Worm (Caenorhabditis elegans) whole organism, L4/young adult: Measurements from ENCODE around the gene syx-3.

ENCODE experiments used
- W03F9.2 ChIP-seq: fragments of 150-350 bp; optimal IDR thresholded peaks from 2 replicates; lab custom pipeline; 2014; ENCODE audit warnings: missing biosample characterization, missing genetic modification characterization
- dao-5 ChIP-seq: sonication (generic microtip); optimal IDR thresholded peaks from 2 replicates; lab custom pipeline; 2016; ENCODE audit warnings: missing genotype, missing genetic modification characterization, moderate library complexity, missing compliant biosample characterization
- him-1 ChIP-seq: sonication (generic microtip); optimal IDR thresholded peaks from 2 replicates; lab custom pipeline; 2016; ENCODE audit warnings: missing genotype, missing genetic modification reagents, missing genetic modification characterization, missing compliant biosample characterization

syx-3 gene

DNA sequence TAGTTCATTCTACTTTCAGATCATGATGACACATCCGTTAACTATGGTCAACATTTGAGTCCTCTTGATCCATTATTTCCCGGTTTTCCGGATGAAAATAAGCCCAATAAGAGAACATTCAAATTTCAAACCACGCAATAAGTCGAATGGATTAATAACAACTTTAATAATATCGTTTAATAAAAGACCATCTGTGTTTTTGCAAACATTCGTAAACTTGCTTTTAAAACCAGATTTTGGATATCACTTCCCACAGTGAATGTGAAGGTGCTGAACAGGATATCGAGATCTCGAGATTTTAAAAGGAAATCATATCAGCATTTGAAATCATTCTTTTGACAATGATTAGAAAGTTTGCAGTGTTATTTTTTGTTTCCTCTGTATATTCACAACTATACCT is 6.9 kb upstream of the syx-3 start, which contains the start of gene C26B9.7:
TSS of gene C26B9.7 (plus strand) at position 301 of the 400 bp plus-strand sequence.
- TF ChIP-seq dao-5 (tag; lab: Kevin White, UChicago) (no peak), W03F9.2 (tag; lab: Kevin White, UChicago) (no peak), him-1 (tag; lab: Kevin White, UChicago) (no peak)

DNA sequence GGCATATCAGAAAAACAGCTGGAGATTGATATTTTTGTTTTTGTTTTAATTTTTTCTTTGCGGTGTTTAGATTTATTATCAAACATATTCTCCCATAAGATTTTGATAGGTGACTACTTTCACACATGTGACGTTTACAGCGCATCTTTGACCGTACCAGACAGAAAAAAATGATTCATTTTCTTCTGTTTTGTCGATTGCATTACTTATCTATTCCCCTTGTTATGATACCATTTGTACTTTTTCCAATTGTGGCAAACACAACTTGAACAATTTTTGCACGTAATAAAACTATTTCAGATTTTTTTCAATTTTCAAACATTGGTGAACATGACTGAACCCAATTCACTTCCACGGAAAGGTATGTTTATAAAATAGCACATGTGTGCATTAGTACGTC is 4.6 kb upstream of the syx-3 start, which contains the start of gene C26B9.1:
TSS of gene C26B9.1 (plus strand) at position 301 of the 400 bp plus-strand sequence.
- no peak for TF ChIP-seq W03F9.2 (tag; lab: Kevin White, UChicago)
- no peak for TF ChIP-seq him-1 (tag; lab: Kevin White, UChicago)
- TF ChIP-seq dao-5 (tag; lab: Kevin White, UChicago): no peak

DNA sequence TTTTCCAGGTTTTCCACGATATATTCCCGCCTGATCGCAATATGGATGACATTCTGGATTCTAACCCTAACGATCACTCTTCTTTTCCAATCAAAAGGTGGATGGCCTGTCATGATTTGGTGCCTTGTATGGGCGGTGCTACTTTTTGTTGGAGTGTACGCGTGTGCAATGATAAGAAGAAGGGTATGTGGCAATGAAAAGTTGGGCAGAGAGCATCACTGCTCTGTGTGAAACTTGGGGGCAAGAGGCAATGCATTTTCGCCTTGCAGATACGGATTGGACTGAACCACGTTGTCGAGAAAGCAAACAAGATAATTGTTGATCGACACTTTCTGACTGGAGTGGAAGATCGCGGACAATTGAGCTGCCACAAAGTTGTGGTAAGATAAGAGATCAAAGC is 2.6 kb upstream of the syx-3 start:
- TF ChIP-seq W03F9.2 (tag; lab: Kevin White, UChicago) (no peak), dao-5 (tag; lab: Kevin White, UChicago) (no peak), him-1 (tag; lab: Kevin White, UChicago) (no peak)

DNA sequence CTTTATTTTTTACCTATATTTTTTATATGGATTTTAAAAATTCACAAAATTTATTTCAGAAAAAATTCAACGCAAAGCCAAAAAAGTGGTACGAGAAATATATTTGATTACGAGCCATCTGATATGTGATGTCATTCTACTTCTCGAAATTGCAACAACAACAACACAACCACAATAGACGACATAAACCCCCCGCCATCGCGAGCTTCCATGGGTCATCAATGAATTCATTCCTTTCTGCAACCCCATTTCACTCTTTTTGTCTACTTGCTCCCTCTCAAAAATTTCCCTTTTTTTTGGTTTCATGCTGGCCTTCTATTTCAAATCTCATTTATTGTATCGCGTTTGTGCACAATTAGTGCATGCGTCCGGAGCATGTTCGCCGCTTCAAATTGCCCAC is 1.0 kb upstream of the syx-3 start:
- TF ChIP-seq W03F9.2 (tag; lab: Kevin White, UChicago) (no peak), dao-5 (tag; lab: Kevin White, UChicago) (no peak), him-1 (tag; lab: Kevin White, UChicago) (no peak)

DNA sequence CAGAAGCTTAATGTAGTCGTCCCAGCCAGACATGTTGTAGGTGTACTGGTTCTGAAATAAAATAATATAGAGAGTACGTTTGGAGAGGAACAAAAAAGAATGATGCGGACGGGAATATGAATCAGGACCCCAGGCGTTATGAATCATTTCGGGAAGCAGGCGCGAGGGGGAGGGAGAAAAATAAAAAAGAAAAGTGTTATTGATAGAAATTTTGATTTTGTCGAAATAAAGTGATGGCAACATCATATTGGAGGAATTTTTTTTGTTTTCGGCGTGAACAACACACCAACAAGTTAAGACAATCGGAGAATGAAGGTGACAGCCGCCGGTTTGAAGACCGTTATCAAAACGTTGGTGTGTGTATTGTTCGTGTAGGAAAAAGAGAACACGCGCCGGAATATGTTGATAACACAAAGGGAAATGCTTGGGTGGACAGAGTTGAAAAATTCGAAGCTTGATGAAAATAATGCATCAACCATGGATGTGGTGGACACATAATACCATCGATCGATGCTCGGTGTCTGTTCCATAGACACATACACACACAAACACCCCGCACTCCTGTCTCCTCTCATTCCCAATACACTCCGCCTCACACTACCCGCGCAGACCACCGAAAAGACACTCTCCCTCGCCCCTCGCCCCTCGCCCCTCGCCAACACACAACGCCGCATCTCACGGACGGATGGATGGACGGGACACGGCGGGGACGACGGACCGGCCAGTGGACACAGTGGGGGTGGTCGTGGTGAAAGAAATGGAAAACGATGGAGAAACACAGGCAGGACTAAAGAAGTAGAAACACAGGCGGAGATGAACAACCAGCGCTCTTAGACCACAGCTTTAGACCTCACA is 5.4 kb downstream of the syx-3 start, which contains the start of gene pfn-2:
TSS of gene pfn-2 (minus strand) at position 51 of the 855 bp plus-strand sequence.
- TF ChIP-seq W03F9.2 (tag; lab: Kevin White, UChicago) (no peak), dao-5 (tag; lab: Kevin White, UChicago) (peak; percentile 17), him-1 (tag; lab: Kevin White, UChicago) (no peak)

DNA sequence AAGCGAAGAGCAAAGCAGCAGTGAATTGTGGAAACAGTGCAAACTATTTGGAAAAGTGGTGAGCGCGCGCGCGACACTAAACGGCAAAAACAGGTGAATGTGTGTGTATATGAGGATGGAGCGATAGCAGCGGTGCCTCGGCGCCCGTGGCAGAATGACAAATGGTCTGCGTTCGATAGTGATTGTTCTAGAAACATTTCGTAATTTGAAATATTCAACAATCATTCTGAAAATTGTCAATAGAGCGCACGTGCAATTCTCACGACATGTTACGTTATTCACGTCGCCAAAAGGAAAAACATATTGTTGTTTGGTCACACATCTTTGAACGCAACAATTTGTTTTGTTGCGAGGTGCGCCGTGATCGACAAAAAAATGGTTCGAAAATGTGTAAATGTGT is 6.4 kb downstream of the syx-3 start:
- TF ChIP-seq dao-5 (tag; lab: Kevin White, UChicago) (no peak), W03F9.2 (tag; lab: Kevin White, UChicago) (no peak), him-1 (tag; lab: Kevin White, UChicago) (no peak)

DNA sequence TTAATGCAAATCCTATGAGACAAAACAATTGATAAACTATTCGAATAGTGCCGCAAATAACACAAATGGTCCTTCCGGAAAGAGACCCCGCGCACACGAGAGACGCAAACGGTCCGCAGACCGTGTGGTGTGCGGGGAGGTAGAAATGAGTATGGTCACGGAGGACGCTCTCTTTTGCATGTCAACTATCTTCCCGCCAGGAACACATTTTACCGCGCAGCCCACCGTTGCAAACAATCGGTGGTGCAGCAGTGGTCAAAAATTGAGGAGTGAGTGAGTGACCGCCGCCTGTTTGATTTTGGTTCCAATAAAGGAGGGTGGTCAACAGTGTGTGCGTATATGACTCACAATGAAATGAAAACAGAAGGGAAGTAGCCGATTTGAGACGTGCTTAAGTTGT is 11.8 kb downstream of the syx-3 start:
- no peak for TF ChIP-seq W03F9.2 (tag; lab: Kevin White, UChicago)
- no peak for TF ChIP-seq dao-5 (tag; lab: Kevin White, UChicago)
- TF ChIP-seq him-1 (tag; lab: Kevin White, UChicago): no peak

DNA sequence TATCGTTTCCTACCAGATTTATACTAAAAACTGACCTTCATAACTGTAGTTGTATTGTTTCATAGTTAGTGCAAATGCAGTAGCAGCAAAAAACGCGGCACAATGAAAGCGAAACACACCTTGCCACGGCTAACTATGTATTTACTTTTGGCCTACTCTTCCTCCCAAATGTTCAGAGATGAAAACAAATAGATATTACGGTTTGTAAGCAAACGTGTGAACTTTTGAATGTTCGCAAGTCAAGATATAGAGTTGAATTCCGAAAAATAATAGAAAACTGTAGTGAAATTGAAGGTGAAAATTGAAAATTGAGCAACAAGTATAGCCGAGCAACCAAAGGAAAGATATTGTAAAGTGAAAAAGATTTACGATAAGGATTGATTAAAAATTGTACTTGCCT is 15.3 kb downstream of the syx-3 start, which contains the start of gene chtl-1:
TSS of gene chtl-1 (minus strand) at position 101 of the 400 bp plus-strand sequence.
- TF ChIP-seq him-1 (tag; lab: Kevin White, UChicago) (no peak), dao-5 (tag; lab: Kevin White, UChicago) (no peak), W03F9.2 (tag; lab: Kevin White, UChicago) (no peak)

DNA sequence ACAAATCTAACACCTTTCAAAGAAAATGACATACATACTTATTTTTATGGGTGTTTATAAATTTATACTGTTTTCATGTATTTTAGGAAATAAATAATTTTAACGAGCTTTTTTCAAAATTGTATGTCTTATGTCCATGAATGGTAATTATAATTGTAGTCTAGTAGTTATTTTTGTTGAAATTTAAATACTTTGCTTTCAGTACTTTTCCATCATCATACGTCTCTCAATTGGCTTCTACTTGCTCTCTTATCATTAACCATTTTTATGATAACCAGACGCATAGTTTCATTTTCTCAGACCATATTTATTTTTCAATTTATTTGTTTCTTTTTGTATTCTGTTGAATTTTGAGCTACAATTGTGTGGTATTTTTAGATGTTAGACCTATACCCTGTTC is 16.5 kb downstream of the syx-3 start, which contains the start of gene F35C8.5:
TSS of gene F35C8.5 (plus strand) at position 377 of the 400 bp plus-strand sequence.
- no peak for TF ChIP-seq dao-5 (tag; lab: Kevin White, UChicago)
- TF ChIP-seq W03F9.2 (tag; lab: Kevin White, UChicago): no peak
- no peak for TF ChIP-seq him-1 (tag; lab: Kevin White, UChicago)

DNA sequence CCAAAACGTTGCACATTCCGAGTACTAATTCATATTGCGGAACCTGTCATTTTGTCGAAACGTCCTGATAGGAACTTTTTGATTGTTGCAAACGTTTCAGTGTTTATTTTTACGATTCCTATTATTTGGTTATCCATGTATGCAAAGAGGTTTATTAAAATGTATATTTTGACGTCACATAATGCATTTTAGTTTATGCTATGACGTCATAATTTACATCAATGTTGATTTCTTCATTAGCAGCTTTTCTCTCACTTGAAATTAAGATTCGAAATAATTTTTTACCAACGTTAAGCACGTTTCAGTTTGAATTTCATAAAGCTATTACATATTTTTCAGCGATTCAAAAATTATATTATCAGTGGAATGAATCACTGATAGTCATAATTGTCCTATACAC is 17.7 kb downstream of the syx-3 start:
- TF ChIP-seq dao-5 (tag; lab: Kevin White, UChicago): no peak
- TF ChIP-seq him-1 (tag; lab: Kevin White, UChicago): no peak
- TF ChIP-seq W03F9.2 (tag; lab: Kevin White, UChicago): no peak

DNA sequence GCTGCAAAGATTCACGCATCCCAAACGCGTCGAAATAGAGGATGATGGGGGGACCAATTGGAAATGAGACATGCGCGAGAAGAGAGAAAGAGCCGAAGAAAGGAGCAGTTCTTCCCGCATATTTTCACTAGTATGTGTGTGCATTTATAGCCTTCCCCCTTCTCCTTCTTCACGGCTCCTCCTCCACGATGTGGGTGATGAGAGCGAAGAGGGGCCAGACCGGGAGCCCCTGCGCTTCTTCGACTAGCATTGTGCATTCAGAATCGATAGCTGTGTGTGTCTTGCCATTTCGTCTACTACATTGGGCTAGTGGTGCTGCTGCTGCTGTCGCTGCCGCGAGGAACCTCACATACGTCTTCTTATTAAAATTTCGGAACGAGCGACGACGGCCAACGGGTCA is 19.3 kb downstream of the syx-3 start, which contains the start of gene jkk-1:
TSS of gene jkk-1 (plus strand) at position 249 of the 400 bp plus-strand sequence.
- TF ChIP-seq him-1 (tag; lab: Kevin White, UChicago): peak; percentile 40
- TF ChIP-seq W03F9.2 (tag; lab: Kevin White, UChicago): no peak

DNA sequence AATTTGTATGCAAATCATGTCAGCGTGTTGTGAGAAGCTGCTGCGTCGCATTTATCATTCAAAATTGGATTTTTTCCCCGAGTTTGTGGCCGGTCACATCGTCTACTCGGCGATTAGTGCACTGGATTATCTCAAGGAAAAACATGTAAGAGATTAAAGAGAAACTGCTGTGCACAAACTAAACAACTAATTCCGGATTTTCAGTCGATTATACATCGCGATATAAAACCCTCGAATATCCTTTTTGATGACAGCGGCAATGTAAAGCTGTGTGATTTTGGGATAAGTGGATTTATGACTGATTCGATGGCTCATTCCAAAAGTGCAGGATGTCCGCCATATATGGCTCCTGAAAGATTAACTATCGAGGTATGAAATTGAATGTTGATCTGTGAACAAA is 21.7 kb downstream of the syx-3 start:
- TF ChIP-seq W03F9.2 (tag; lab: Kevin White, UChicago) (no peak), dao-5 (tag; lab: Kevin White, UChicago) (no peak), him-1 (tag; lab: Kevin White, UChicago) (no peak)

DNA sequence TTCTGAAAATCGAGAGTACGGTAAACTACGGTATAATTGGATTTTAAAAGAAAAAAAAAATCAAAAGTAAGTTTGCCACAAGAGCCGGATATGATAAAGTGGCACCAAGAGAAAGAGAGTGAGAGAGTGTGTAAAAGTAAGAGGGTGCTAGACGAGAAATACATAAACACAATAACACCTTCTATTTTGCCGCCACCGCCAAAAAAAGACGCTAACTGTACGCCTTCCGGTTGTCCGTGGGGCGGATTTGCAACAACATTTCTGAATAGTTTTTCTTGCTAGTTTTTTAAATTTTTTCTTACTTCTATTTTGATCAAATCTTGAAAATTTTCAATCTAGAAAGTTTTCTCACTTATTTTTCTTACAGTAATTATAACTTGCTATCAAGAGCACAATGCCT is 23.7 kb downstream of the syx-3 start, which contains the start of gene F35C8.8:
TSS of gene F35C8.8 (minus strand) at position 2 of the 400 bp plus-strand sequence.
- TF ChIP-seq dao-5 (tag; lab: Kevin White, UChicago) (no peak), W03F9.2 (tag; lab: Kevin White, UChicago) (no peak), him-1 (tag; lab: Kevin White, UChicago) (no peak)
